Worm (Caenorhabditis elegans) whole organism, late embryonic: Measurements from ENCODE around the gene apm-3.

Source experiments
- C08G9.2 ChIP-seq: sonication (generic microtip); optimal IDR thresholded peaks from 2 replicates; lab custom pipeline; 2016; ENCODE audit warnings: mild to moderate bottlenecking, missing genetic modification characterization, moderate library complexity, missing compliant biosample characterization
- K02D7.2 ChIP-seq: sonication (generic microtip); optimal IDR thresholded peaks from 2 replicates; lab custom pipeline; 2017; ENCODE audit warnings: mild to moderate bottlenecking, missing genetic modification characterization, missing compliant biosample characterization
- K09A11.1 ChIP-seq: sonication (generic microtip); optimal IDR thresholded peaks from 2 replicates; lab custom pipeline; 2017; ENCODE audit warnings: antibody characterized with exemption, mild to moderate bottlenecking, missing genetic modification characterization, missing compliant biosample characterization; ENCODE audit not compliant: insufficient read depth
- T23F11.4 ChIP-seq: fragments of 200-800 bp; sonication (Bioruptor generic); optimal IDR thresholded peaks from 2 replicates; lab custom pipeline; 2018; ENCODE audit warnings: mild to moderate bottlenecking, missing genetic modification characterization, missing compliant biosample characterization
- Y22D7AL.16 ChIP-seq: sonication (generic microtip); optimal IDR thresholded peaks from 2 replicates; lab custom pipeline; 2016; ENCODE audit warnings: missing genetic modification characterization, missing compliant biosample characterization
- ahr-1 ChIP-seq: sonication (generic microtip); optimal IDR thresholded peaks from 2 replicates; lab custom pipeline; 2016; ENCODE audit warnings: missing genetic modification characterization, missing compliant biosample characterization
- ama-1 ChIP-seq: fragments of 150-350 bp; optimal IDR thresholded peaks from 2 replicates; lab custom pipeline; 2014
- ceh-14 ChIP-seq: sonication (generic microtip); optimal IDR thresholded peaks from 2 replicates; lab custom pipeline; 2016; ENCODE audit warnings: missing genotype, missing genetic modification characterization, missing compliant biosample characterization
- ceh-19 ChIP-seq: fragments of 200-800 bp; sonication (Bioruptor generic); optimal IDR thresholded peaks from 2 replicates; lab custom pipeline; 2018; ENCODE audit warnings: mild to moderate bottlenecking, missing genetic modification characterization, missing compliant biosample characterization
- ceh-2 ChIP-seq: sonication (generic microtip); optimal IDR thresholded peaks from 2 replicates; lab custom pipeline; 2016; ENCODE audit warnings: missing genotype, missing genetic modification characterization, missing compliant biosample characterization
- ceh-30 ChIP-seq: fragments of 150-350 bp; optimal IDR thresholded peaks from 2 replicates; lab custom pipeline; 2014; ENCODE audit warnings: missing biosample characterization, missing genetic modification characterization
- ceh-45 ChIP-seq: fragments of 200-800 bp; sonication (Bioruptor generic); IDR thresholded peaks from 2 replicates; pipeline ENCODE4 v1.3.6; 2022; ENCODE audit warnings: missing genetic modification reagents, missing genetic modification characterization, missing compliant biosample characterization
- ceh-48 ChIP-seq: sonication (generic microtip); optimal IDR thresholded peaks from 2 replicates; lab custom pipeline; 2016; ENCODE audit warnings: missing genetic modification characterization, inconsistent platforms, missing compliant biosample characterization
- ceh-6 ChIP-seq: fragments of 200-800 bp; sonication (Bioruptor generic); optimal IDR thresholded peaks from 2 replicates; lab custom pipeline; 2018; ENCODE audit warnings: mild to moderate bottlenecking, missing genetic modification characterization, missing compliant biosample characterization
- che-1 ChIP-seq: sonication (generic microtip); optimal IDR thresholded peaks from 2 replicates; lab custom pipeline; 2016; ENCODE audit warnings: mild to moderate bottlenecking, missing genetic modification characterization, missing compliant biosample characterization
- elt-2 ChIP-seq: sonication (generic microtip); optimal IDR thresholded peaks from 2 replicates; lab custom pipeline; 2016; ENCODE audit warnings: missing genetic modification reagents, missing genetic modification characterization, missing compliant biosample characterization
- eyg-1 ChIP-seq: sonication (generic microtip); optimal IDR thresholded peaks from 2 replicates; lab custom pipeline; 2016; ENCODE audit warnings: missing genotype, missing genetic modification characterization, missing compliant biosample characterization
- fax-1 ChIP-seq: sonication (generic microtip); optimal IDR thresholded peaks from 2 replicates; lab custom pipeline; 2016; ENCODE audit warnings: missing genotype, missing genetic modification characterization, missing compliant biosample characterization
- fkh-10 ChIP-seq: fragments of 150-350 bp; optimal IDR thresholded peaks from 2 replicates; lab custom pipeline; 2014; ENCODE audit warnings: missing biosample characterization, missing genetic modification reagents, missing genetic modification characterization
- fkh-6 ChIP-seq: sonication (generic microtip); optimal IDR thresholded peaks from 2 replicates; lab custom pipeline; 2016; ENCODE audit warnings: missing genetic modification characterization, missing compliant biosample characterization
- gmeb-2 ChIP-seq: sonication (generic microtip); optimal IDR thresholded peaks from 2 replicates; lab custom pipeline; 2016; ENCODE audit warnings: missing genetic modification characterization, inconsistent platforms, missing compliant biosample characterization
- hlh-15 ChIP-seq: sonication (generic microtip); optimal IDR thresholded peaks from 2 replicates; lab custom pipeline; 2016; ENCODE audit warnings: missing genetic modification characterization, missing compliant biosample characterization
- hlh-6 ChIP-seq: sonication (generic microtip); optimal IDR thresholded peaks from 2 replicates; lab custom pipeline; 2016; ENCODE audit warnings: missing genotype, missing genetic modification characterization, missing compliant biosample characterization
- hlh-8 ChIP-seq: sonication (generic microtip); optimal IDR thresholded peaks from 2 replicates; lab custom pipeline; 2016; ENCODE audit warnings: missing genotype, missing genetic modification characterization, missing compliant biosample characterization
- lin-11 ChIP-seq: fragments of 200-800 bp; sonication (Bioruptor generic); optimal IDR thresholded peaks from 2 replicates; lab custom pipeline; 2018; ENCODE audit warnings: mild to moderate bottlenecking, missing genetic modification characterization, missing compliant biosample characterization
- madf-2 ChIP-seq: sonication (generic microtip); optimal IDR thresholded peaks from 2 replicates; lab custom pipeline; 2017; ENCODE audit warnings: missing genetic modification characterization, missing compliant biosample characterization
- mec-3 ChIP-seq: sonication (generic microtip); optimal IDR thresholded peaks from 2 replicates; lab custom pipeline; 2016; ENCODE audit warnings: borderline replicate concordance, missing genetic modification characterization, missing compliant biosample characterization
- nfya-1 ChIP-seq: sonication (generic microtip); optimal IDR thresholded peaks from 2 replicates; lab custom pipeline; 2017; ENCODE audit warnings: missing genetic modification characterization, mild to moderate bottlenecking, missing compliant biosample characterization, antibody characterized with exemption, moderate library complexity
- nhr-11 ChIP-seq: fragments of 150-350 bp; optimal IDR thresholded peaks from 2 replicates; lab custom pipeline; 2014; ENCODE audit warnings: missing biosample characterization, missing genetic modification characterization
- nhr-232 ChIP-seq: sonication (generic microtip); optimal IDR thresholded peaks from 2 replicates; lab custom pipeline; 2016; ENCODE audit warnings: missing genetic modification characterization, missing compliant biosample characterization
- npax-4 ChIP-seq: sonication (generic microtip); optimal IDR thresholded peaks from 2 replicates; lab custom pipeline; 2016; ENCODE audit warnings: missing genetic modification characterization, missing compliant biosample characterization
- pat-9 ChIP-seq: fragments of 200-800 bp; sonication (Bioruptor generic); optimal IDR thresholded peaks from 2 replicates; lab custom pipeline; 2018; ENCODE audit warnings: mild to moderate bottlenecking, missing genetic modification characterization, moderate library complexity, missing compliant biosample characterization
- pax-1 ChIP-seq: fragments of 150-350 bp; optimal IDR thresholded peaks from 2 replicates; lab custom pipeline; 2014; ENCODE audit warnings: missing biosample characterization, missing genetic modification characterization
- pros-1 ChIP-seq: fragments of 150-350 bp; optimal IDR thresholded peaks from 2 replicates; lab custom pipeline; 2014; ENCODE audit warnings: missing biosample characterization, missing genetic modification reagents, missing genetic modification characterization
- ref-2 ChIP-seq: sonication (generic microtip); optimal IDR thresholded peaks from 2 replicates; lab custom pipeline; 2016; ENCODE audit warnings: missing genetic modification characterization, missing compliant biosample characterization
- sdc-2 ChIP-seq: sonication (generic microtip); optimal IDR thresholded peaks from 2 replicates; lab custom pipeline; 2016; ENCODE audit warnings: missing genotype, missing genetic modification characterization, missing compliant biosample characterization
- tbx-2 ChIP-seq: sonication (generic microtip); optimal IDR thresholded peaks from 2 replicates; lab custom pipeline; 2016; ENCODE audit warnings: missing genetic modification characterization, missing compliant biosample characterization
- tbx-7 ChIP-seq: sonication (generic microtip); optimal IDR thresholded peaks from 2 replicates; lab custom pipeline; 2016; ENCODE audit warnings: missing genotype, missing genetic modification characterization, missing compliant biosample characterization
- ttx-3 ChIP-seq: sonication (generic microtip); optimal IDR thresholded peaks from 2 replicates; lab custom pipeline; 2016; ENCODE audit warnings: missing genetic modification reagents, missing genetic modification characterization, missing compliant biosample characterization
- unc-42 ChIP-seq: sonication (generic microtip); optimal IDR thresholded peaks from 2 replicates; lab custom pipeline; 2016; ENCODE audit warnings: missing genotype, missing genetic modification characterization, missing compliant biosample characterization
- unc-55 ChIP-seq: sonication (generic microtip); optimal IDR thresholded peaks from 2 replicates; lab custom pipeline; 2017; ENCODE audit warnings: missing biosample characterization, missing genetic modification reagents, missing genetic modification characterization
- unc-86 ChIP-seq: sonication (generic microtip); optimal IDR thresholded peaks from 2 replicates; lab custom pipeline; 2016; ENCODE audit warnings: missing genetic modification characterization, missing compliant biosample characterization
- zip-5 ChIP-seq: sonication (generic microtip); optimal IDR thresholded peaks from 2 replicates; lab custom pipeline; 2016; ENCODE audit warnings: missing genetic modification characterization, missing compliant biosample characterization
- ztf-16 ChIP-seq: sonication (generic microtip); optimal IDR thresholded peaks from 2 replicates; lab custom pipeline; 2017; ENCODE audit warnings: missing genetic modification characterization, missing compliant biosample characterization

The apm-3 gene

DNA sequence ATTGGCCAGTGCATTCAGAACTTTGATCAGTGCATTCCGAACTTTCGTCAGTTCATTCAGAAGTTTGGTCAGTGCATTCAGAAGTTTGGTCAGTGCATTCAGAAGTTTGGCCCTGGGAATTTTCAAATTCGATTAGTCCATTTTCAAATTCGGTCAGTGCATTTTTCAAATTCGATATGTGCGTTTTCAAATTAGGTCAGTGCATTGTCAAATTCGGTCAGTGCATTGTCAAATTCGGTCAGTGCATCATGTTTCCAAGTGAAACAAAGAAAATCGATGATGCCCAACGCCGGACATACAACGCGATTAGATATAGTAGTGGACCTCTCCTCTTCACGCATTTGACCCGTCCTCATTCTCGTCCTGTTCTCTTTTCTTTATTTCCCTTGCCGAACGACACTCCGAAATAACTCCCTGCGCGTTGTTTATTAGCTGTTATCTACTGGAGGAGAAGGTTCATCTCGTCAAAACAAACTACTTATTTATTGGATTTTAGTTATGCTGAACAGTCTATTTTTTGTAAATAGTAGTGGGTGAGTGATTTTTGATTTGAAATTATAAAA lies at the start of gene apm-3:
Gene apm-3, plus strand, starts transcription at position 477 of the 563 bp plus-strand sequence.
- TF ChIP-seq lin-11 (tag; lab: Kevin White, UChicago) = no peak
- no peak for TF ChIP-seq mec-3 (tag; lab: Kevin White, UChicago)
- TF ChIP-seq hlh-15 (tag; lab: Kevin White, UChicago) = no peak
- no peak for TF ChIP-seq ceh-14 (tag; lab: Kevin White, UChicago)
- peak; percentile 52 for TF ChIP-seq nfya-1 (tag; lab: Kevin White, UChicago)
- TF ChIP-seq K09A11.1 (tag; lab: Kevin White, UChicago) = no peak
- no peak for TF ChIP-seq gmeb-2
- no peak for TF ChIP-seq fkh-6
- TF ChIP-seq unc-42 (tag; lab: Kevin White, UChicago) = peak; percentile 68
- no peak for TF ChIP-seq pax-1
- TF ChIP-seq ceh-19 = no peak
- TF ChIP-seq ceh-45 = no peak
- no peak for TF ChIP-seq ama-1 (lab: Kevin White, UChicago)
- no peak for TF ChIP-seq npax-4 (tag; lab: Kevin White, UChicago)
- TF ChIP-seq unc-86 = no peak
- no peak for TF ChIP-seq ztf-16
- TF ChIP-seq ceh-48 (tag; lab: Kevin White, UChicago) = peak; percentile 41
- no peak for TF ChIP-seq unc-55 (GFP tag; lab: Kevin White, UChicago)
- no peak for TF ChIP-seq ceh-6 (GFP tag; lab: Kevin White, UChicago)
- TF ChIP-seq ref-2 = peak; percentile 10
- no peak for TF ChIP-seq fkh-10 (GFP tag; lab: Kevin White, UChicago)
- TF ChIP-seq nhr-232 (tag; lab: Kevin White, UChicago) = no peak
- no peak for TF ChIP-seq hlh-8 (tag; lab: Kevin White, UChicago)
- no peak for TF ChIP-seq madf-2
- peak; percentile 40 for TF ChIP-seq elt-2 (tag; lab: Kevin White, UChicago)
- no peak for TF ChIP-seq ttx-3
- peak; percentile 34 for TF ChIP-seq tbx-2 (tag; lab: Kevin White, UChicago)
- no peak for TF ChIP-seq pat-9
- TF ChIP-seq pros-1 (tag; lab: Kevin White, UChicago) = no peak
- no peak for TF ChIP-seq eyg-1 (tag; lab: Kevin White, UChicago)
- TF ChIP-seq hlh-6 (tag; lab: Kevin White, UChicago) = no peak
- TF ChIP-seq, all 69 proteins: peak for 6

ce11 chrX:910337-910736 lies 44.4 kb upstream of the apm-3 start:
- peak; percentile 37 for TF ChIP-seq unc-42 (tag; lab: Kevin White, UChicago)
- TF ChIP-seq hlh-15 (tag; lab: Kevin White, UChicago) = no peak

DNA sequence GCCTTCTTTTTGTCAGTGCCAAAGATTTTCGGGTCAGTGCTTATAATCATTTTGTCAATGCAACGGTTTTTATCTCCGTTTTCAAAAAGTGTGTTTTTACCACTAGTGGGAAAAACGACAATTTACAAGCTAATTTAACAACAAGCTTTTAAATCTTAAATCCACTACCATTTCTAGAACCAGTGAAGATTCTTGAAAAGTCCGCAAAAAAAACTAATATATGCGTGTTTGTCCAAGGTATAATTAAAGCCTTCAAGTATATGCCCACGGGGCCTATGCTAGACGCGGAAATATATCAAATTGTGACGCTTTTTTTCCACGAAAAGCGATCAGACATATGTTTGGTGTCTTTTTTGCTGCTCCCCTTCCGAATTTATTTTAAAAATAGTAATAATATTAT lies 42.2 kb upstream of the apm-3 start:
- no peak for TF ChIP-seq fkh-10 (GFP tag; lab: Kevin White, UChicago)
- TF ChIP-seq tbx-7 (tag; lab: Kevin White, UChicago) = no peak
- TF ChIP-seq ceh-6 (GFP tag; lab: Kevin White, UChicago) = no peak

DNA sequence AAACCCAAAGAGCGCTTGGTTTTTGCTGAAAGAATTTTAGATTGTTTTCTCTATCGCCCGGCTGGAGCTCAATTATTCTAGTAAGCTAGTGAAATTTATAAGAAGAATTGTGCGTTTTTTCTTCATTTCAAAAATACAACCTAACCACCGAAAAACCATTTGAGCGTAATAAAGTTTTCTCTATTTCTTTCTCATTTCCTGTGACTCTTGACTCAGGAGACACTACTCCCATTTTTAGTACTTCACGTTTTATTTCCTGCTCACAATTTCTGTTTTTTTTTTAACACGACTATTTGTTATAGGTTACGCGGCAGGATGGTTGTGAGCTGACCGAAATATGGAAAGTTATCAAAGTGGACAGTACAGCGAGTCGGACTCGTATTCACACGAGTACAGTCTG lies 41.8 kb upstream of the apm-3 start, which contains the start of gene F35H12.6:
Gene F35H12.6, plus strand, starts transcription at position 301 of the 400 bp plus-strand sequence.
- TF ChIP-seq K02D7.2 = no peak

DNA sequence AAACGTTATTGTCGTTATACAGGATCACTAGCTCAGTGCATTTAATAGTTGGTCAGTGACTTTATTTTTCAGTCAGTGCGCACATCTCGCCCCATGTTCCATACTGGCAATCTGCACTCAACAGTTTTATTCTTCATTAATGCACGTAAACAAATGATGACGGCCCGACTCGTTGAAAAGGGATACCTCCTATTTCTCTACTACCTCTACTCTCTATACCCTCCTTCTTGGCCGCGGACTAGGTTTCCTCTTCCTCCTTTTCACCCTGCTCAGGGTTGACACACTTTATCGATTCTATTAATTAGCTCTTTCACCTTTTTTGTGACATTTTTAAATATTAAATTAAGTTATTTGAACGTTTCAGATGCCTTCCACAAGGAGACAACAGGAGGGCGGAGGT lies 39.3 kb upstream of the apm-3 start, which contains the start of gene sel-12:
Gene sel-12, plus strand, starts transcription at position 358 of the 400 bp plus-strand sequence.
- no peak for TF ChIP-seq unc-86
- TF ChIP-seq pros-1 (tag; lab: Kevin White, UChicago) = no peak
- peak; percentile 63 for TF ChIP-seq ceh-2 (tag; lab: Kevin White, UChicago)
- TF ChIP-seq T23F11.4 (GFP tag; lab: Kevin White, UChicago) = no peak
- TF ChIP-seq sdc-2 = peak; percentile 24
- TF ChIP-seq fax-1 (tag; lab: Kevin White, UChicago) = no peak
- no peak for TF ChIP-seq ceh-19
- TF ChIP-seq zip-5 (tag; lab: Kevin White, UChicago) = no peak
- no peak for TF ChIP-seq ceh-30 (tag; lab: Kevin White, UChicago)
- peak; percentile 27 for TF ChIP-seq unc-42 (tag; lab: Kevin White, UChicago)
- TF ChIP-seq nhr-11 (tag; lab: Kevin White, UChicago) = no peak
- TF ChIP-seq K09A11.1 (tag; lab: Kevin White, UChicago) = no peak
- TF ChIP-seq fkh-6 = no peak
- no peak for TF ChIP-seq che-1 (tag; lab: Kevin White, UChicago)
- TF ChIP-seq gmeb-2 = no peak
- peak; percentile 38 for TF ChIP-seq C08G9.2
- no peak for TF ChIP-seq Y22D7AL.16 (tag; lab: Kevin White, UChicago)
- peak; percentile 27 for TF ChIP-seq tbx-2 (tag; lab: Kevin White, UChicago)
- TF ChIP-seq npax-4 (tag; lab: Kevin White, UChicago) = no peak
- TF ChIP-seq ahr-1 = no peak
- TF ChIP-seq eyg-1 (tag; lab: Kevin White, UChicago) = no peak
